Fruit fly (Drosophila melanogaster): ENCODE measurements around the gene CG31952.
"Not testable (repeated sequence)": the region's sequence is repeated elsewhere in the genome, so short reads cannot be mapped to it uniquely, and the experiment has no call there.

The CG31952 gene

dm6 chr2L:3388396-3388795 lies 28.1 kb upstream of the CG31952 start, which contains the start of gene CG42460:
TSS of gene CG42460 (minus strand) at chr2L:3388496.
- not testable (repeated sequence) for TF ChIP-seq EcR (GFP tag; optimal IDR thresholded peaks at IDR 0.05); psq (optimal IDR thresholded peaks at IDR 0.05); Dll (optimal IDR thresholded peaks at IDR 0.05)

DNA sequence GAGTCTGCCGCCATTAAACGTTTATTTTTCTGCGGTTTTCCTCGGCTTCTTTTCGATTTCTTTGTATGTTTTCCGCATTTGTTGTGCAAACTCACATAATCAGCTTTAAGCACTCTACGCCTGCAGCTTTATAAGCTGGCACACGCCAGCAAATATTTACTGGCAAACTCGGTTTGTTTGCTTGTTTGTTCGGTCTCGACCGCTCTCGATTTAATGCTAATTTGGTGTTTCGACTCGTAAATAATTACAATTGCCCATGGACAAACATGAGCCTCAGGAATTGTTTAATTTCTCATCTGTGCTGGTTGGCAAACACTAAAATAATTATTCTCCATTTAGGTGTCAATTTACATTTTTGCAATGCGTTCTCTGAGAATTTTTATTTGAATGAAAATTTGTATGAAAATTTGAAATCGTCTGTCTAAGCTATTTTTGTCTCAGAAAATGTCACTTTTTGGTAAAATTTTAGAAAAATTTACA lies 18.9 kb upstream of the CG31952 start, which contains the start of gene CG34175:
CG34175 (plus strand) TSS at position 430 of the 480 bp plus-strand sequence.
- TF ChIP-seq pan (optimal IDR thresholded peaks at IDR 0.05) (no peak), usp (GFP tag; optimal IDR thresholded peaks at IDR 0.05) (no peak), CG8478 (optimal IDR thresholded peaks at IDR 0.05) (no peak), psq (optimal IDR thresholded peaks at IDR 0.05) (no peak), EcR (GFP tag; optimal IDR thresholded peaks at IDR 0.05) (no peak), Dll (optimal IDR thresholded peaks at IDR 0.05) (no peak)

DNA sequence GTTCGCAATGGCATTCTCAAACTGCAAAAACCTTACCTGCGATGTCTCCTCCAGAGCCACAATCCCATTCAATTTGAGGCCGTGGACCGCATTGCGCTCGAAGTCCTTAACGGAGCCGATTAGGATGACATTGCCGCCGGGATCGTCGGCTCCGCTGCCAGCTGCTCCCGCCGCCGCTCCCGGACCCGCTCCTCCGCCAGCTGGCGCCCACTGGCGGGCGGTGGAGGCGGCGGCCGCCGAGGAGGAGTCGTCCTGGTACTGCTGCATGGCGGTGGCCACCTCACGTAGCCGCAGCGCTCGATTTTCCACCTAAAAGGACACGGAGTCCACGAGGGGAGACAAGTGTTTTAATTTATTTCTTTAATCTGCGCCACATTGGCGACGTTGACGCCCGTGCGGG lies 8.8 kb upstream of the CG31952 start:
- TF ChIP-seq CG8478 (optimal IDR thresholded peaks at IDR 0.05) (no peak), pan (optimal IDR thresholded peaks at IDR 0.05) (no peak), usp (GFP tag; optimal IDR thresholded peaks at IDR 0.05) (no peak), Dll (optimal IDR thresholded peaks at IDR 0.05) (no peak), psq (optimal IDR thresholded peaks at IDR 0.05) (no peak), EcR (GFP tag; optimal IDR thresholded peaks at IDR 0.05) (no peak)

- TF ChIP-seq usp (GFP tag; optimal IDR thresholded peaks at IDR 0.05) (no peak), EcR (GFP tag; optimal IDR thresholded peaks at IDR 0.05) (no peak), CG8478 (optimal IDR thresholded peaks at IDR 0.05) (no peak), pan (optimal IDR thresholded peaks at IDR 0.05) (no peak), Dll (optimal IDR thresholded peaks at IDR 0.05) (no peak), psq (optimal IDR thresholded peaks at IDR 0.05) (no peak)
Measured at dm6 chr2L:3410260-3410659, 6.2 kb upstream of the CG31952 start, which contains the start of gene CG8840. TSS of gene CG8840 (plus strand) at chr2L:3410560.

DNA sequence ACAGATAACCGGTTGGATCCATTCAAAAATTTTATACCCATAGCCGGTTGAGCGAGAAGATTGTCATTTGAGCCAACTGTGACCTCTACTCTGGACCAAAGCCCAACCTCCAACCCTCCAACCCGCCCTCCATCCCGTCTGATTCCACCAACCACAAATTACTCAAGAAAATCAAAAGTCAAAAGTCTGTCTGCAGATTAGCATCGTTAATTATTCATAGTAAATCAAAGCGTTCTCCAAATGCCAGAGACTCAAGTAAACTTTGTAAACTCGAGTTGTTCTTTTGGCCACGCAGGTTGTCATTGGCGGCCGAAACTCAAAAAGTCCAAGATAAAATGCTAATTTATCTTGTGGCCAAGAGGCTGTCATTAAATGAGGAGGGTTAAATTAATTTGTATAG lies 1.1 kb downstream of the CG31952 start:
- TF ChIP-seq CG8478 (optimal IDR thresholded peaks at IDR 0.05) (no peak), pan (optimal IDR thresholded peaks at IDR 0.05) (no peak), psq (optimal IDR thresholded peaks at IDR 0.05) (no peak), usp (GFP tag; optimal IDR thresholded peaks at IDR 0.05) (no peak), EcR (GFP tag; optimal IDR thresholded peaks at IDR 0.05) (no peak), Dll (optimal IDR thresholded peaks at IDR 0.05) (no peak)

DNA sequence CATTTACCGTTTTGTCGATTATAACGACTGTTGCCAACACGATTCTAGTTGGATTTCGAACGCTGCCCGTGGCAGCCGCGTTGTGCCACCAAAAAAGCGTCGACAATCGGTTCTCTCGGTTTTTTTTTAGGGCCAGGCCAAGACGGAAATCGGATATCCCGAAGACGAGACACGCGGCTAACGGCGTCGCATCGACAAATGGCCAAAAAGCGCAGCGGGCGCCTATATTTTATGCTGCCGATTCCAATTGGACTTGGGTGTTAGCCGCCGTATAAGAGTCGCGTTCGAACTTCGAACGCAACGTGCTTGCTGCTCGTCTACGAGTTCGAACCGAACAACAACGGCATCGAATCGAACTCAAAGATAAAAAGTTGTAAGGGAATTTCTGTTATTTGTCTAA lies 6.3 kb downstream of the CG31952 start:
- TF ChIP-seq EcR (GFP tag; optimal IDR thresholded peaks at IDR 0.05) (no peak), Dll (optimal IDR thresholded peaks at IDR 0.05) (no peak), CG8478 (optimal IDR thresholded peaks at IDR 0.05) (no peak), psq (optimal IDR thresholded peaks at IDR 0.05) (no peak), usp (GFP tag; optimal IDR thresholded peaks at IDR 0.05) (no peak), pan (optimal IDR thresholded peaks at IDR 0.05) (no peak)

DNA sequence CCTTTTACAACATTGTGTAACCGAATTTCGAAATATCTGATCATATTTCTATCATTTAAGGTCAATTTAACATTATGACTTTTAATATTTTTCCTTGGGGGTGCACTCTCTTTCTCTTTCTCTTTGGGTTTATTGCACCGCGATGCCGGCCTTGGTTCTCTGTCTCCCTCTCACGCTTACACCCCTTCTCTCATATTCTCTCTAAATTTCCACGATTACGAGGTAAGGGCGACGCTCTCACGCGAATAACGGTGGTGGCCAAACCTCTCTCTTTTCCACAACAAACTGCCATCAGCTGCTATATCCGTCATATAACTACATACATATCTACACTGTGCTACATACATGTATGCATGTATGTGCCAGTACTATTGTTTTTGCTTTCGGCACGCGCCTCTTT lies 9.5 kb downstream of the CG31952 start:
- TF ChIP-seq psq (optimal IDR thresholded peaks at IDR 0.05) (no peak), EcR (GFP tag; optimal IDR thresholded peaks at IDR 0.05) (no peak), CG8478 (optimal IDR thresholded peaks at IDR 0.05) (no peak), usp (GFP tag; optimal IDR thresholded peaks at IDR 0.05) (no peak), pan (optimal IDR thresholded peaks at IDR 0.05) (no peak), Dll (optimal IDR thresholded peaks at IDR 0.05) (no peak)

- TF ChIP-seq Dll (optimal IDR thresholded peaks at IDR 0.05) (no peak), usp (GFP tag; optimal IDR thresholded peaks at IDR 0.05) (no peak), CG8478 (optimal IDR thresholded peaks at IDR 0.05) (no peak), pan (optimal IDR thresholded peaks at IDR 0.05) (no peak), psq (optimal IDR thresholded peaks at IDR 0.05) (no peak), EcR (GFP tag; optimal IDR thresholded peaks at IDR 0.05) (no peak)
Measured at dm6 chr2L:3426669-3427232, 10.3 kb downstream of the CG31952 start, which contains the start of gene Pgant2. TSS of gene Pgant2 (minus strand) at chr2L:3426719.

DNA sequence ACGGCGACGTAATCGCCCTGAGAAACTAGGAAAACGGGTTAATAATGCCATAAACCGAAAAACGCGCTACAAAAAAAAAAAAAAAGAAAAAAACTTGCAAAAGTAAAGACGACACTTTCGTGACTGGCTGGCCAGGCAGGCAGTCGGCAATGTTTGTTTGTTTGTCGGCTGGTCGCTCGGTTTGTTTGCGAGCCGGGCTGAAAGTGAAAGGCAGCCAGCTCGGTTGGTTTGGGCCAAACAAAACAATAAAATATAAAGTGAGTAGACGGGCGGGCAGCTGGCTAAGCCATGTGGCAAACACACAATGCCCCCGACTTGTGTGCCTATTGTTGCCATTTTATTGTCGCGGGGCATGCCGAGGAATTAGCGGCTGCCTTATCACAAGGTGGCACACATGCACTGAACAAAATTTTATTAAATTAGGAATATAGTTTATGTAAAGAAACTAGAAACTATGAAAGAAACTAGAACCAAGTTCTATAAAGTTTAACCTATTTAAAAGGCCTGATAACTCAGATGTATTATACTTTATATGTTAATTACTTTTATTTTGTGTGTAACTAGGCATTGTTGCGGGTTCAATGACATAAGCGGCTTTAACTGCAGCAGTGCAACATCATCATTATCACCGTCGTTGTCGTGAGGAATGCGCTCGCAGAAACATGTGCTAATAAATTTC lies 12.1 kb downstream of the CG31952 start:
- TF ChIP-seq psq (optimal IDR thresholded peaks at IDR 0.05), result no peak
- TF ChIP-seq Dll (optimal IDR thresholded peaks at IDR 0.05), result no peak
- TF ChIP-seq pan (optimal IDR thresholded peaks at IDR 0.05), result no peak
- TF ChIP-seq EcR (GFP tag; optimal IDR thresholded peaks at IDR 0.05), result no peak
- TF ChIP-seq CG8478 (optimal IDR thresholded peaks at IDR 0.05), result no peak
- TF ChIP-seq usp (GFP tag; optimal IDR thresholded peaks at IDR 0.05), result no peak

DNA sequence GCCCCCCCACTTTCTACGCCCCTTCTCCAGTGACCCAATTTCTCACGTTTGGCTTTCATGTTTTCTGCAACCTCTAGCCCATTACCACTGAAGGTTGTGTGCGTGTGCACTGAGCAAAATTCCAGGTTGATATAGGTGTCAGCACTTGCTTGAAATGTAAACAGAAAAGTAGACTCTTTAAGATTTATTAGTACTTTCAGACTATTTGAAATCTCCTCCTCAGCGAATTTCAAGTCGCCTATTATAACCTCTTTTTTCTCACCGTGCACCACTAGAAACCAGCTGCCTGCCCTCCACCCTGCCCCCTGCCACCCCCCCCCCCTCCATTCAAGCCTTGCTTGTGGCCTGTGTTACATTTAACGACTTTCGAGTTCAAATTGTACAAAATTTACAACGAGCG lies 18.6 kb downstream of the CG31952 start:
- TF ChIP-seq pan (optimal IDR thresholded peaks at IDR 0.05) (no peak), psq (optimal IDR thresholded peaks at IDR 0.05) (no peak), CG8478 (optimal IDR thresholded peaks at IDR 0.05) (no peak), Dll (optimal IDR thresholded peaks at IDR 0.05) (no peak), EcR (GFP tag; optimal IDR thresholded peaks at IDR 0.05) (no peak), usp (GFP tag; optimal IDR thresholded peaks at IDR 0.05) (no peak)

- TF ChIP-seq pan (optimal IDR thresholded peaks at IDR 0.05) (no peak), EcR (GFP tag; optimal IDR thresholded peaks at IDR 0.05) (no peak), usp (GFP tag; optimal IDR thresholded peaks at IDR 0.05) (no peak), Dll (optimal IDR thresholded peaks at IDR 0.05) (no peak), CG8478 (optimal IDR thresholded peaks at IDR 0.05) (no peak), psq (optimal IDR thresholded peaks at IDR 0.05) (no peak)
Measured at dm6 chr2L:3436347-3436746, 19.9 kb downstream of the CG31952 start.

DNA sequence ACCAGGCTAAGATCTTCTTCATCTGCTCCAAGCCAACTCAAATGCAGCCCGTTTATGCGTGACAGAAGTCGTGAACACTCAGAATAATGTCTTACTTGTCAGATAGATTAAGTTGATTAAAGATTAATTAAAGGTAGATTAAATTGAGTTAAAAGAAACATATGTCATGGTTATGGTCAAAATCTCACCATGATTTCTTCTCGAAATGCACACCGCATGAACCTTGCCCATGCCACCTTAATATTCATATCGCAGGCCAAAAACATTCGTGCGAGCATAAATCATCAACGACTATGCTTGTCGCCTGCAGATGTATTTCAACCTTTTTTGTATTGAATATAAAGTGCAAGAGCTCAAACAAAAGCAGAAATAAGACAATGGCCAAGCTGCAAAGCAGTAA lies 20.6 kb downstream of the CG31952 start:
- TF ChIP-seq usp (GFP tag; optimal IDR thresholded peaks at IDR 0.05) (no peak), pan (optimal IDR thresholded peaks at IDR 0.05) (no peak), CG8478 (optimal IDR thresholded peaks at IDR 0.05) (no peak), Dll (optimal IDR thresholded peaks at IDR 0.05) (no peak)
